Fruit fly (Drosophila melanogaster) S2 (cell line): ENCODE data around the gene CG3581.

Source experiments
- CG8478 ChIP-seq: fragments of >200 bp; optimal IDR thresholded peaks from 2 replicates; lab custom pipeline; 2018
- CTCF ChIP-seq, 2 experiments: fragments of >200 bp; optimal IDR thresholded peaks; 2 replicates each; lab custom pipeline; 2018

Gene CG3581

DNA sequence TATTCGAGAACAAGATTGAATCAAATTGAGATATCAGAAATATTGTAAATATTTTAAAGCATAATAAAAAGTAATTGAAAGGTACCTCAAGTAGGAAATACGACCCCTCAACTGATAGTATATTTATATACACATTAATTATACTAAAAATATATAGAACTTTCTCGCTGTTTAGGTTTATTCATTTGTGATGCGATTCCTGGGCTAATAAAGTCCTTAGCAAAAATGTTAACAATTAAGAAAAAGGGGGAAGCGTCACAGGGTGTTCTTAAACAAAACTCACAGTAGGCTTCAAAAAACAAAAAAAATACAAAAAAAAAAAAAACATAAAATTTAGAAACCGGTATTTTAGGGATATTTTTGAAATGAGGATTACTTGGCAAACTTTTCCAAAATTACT, 20.8 kb downstream of the CG3581 start, which contains the start of gene CG43203:
Gene CG43203, plus strand, starts transcription at position 301 of the 400 bp plus-strand sequence.
- TF ChIP-seq CG8478 (lab: Kevin White, UChicago) (no peak), CTCF (optimal IDR thresholded peaks at IDR 0.05; lab: Kevin White, UChicago) (no peak)

DNA sequence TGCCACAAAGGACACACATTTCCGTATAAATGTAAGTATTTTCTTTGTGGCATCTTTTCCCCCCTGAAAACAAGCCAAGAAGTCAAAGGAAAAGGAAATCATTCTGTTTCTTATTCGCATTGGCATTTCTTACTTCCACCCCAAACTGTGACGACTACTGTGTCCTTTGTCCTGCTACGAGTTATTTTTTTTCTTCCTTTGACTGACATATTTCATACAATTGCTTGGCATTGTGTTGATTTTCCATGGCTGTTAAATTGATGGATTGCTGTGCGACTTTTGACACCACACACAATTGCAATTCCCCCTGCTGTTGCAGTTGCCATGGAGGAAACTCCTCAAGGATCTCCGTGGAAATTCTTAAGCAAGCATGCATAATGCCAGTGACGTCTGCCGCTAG, 22.5 kb downstream of the CG3581 start:
- TF ChIP-seq CTCF (optimal IDR thresholded peaks at IDR 0.05; lab: Kevin White, UChicago) (no peak), CG8478 (lab: Kevin White, UChicago) (no peak)

dm6 chr3R:19350375-19350943, 24.1 kb downstream of the CG3581 start:
- TF ChIP-seq CTCF (optimal IDR thresholded peaks at IDR 0.05; lab: Kevin White, UChicago) (no peak), CG8478 (lab: Kevin White, UChicago) (no peak)

dm6 chr3R:19347678-19348077, 26.9 kb downstream of the CG3581 start:
- no peak for TF ChIP-seq CTCF (optimal IDR thresholded peaks at IDR 0.05; lab: Kevin White, UChicago)
- TF ChIP-seq CG8478 (lab: Kevin White, UChicago), result no peak

DNA sequence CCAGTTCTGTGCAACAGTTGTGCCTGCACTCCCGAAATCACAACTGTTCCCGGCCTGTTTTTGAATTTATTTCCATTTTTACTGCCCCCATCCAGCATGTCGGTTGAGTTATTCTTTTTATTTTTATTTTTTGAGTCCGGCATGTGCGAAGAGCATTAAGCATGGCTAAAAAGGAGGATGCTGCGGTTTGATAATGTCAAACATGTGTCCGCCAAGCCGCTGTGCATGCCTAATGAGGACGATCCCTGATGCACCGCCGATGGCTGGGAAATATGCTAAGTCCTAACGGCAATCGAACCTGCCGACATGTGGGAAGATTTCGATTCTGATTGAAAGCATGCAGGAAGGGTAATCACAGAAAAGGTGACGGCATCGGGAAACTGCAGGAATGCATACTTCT, 28.1 kb downstream of the CG3581 start:
- TF ChIP-seq CTCF (optimal IDR thresholded peaks at IDR 0.05; lab: Kevin White, UChicago), result no peak
- no peak for TF ChIP-seq CG8478 (lab: Kevin White, UChicago)

DNA sequence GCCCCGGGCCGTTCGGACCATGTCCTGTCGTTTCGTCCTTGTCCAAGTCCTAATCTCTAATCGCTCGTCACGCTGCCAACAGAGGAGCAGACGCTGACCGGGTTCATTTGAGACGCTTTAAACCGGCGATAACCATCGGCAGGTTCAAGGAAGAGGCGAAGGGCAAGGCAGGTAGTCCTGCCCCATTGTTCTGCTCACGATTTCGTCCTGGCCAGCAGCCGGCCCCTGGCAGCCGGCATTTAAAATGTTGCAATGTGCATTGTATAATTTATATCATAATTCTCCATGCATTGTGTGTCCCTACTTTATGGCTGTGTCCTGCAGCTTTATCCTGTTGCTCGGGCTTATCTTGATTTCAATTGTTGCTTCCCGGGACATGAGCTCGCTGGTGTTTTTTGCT, 29.4 kb downstream of the CG3581 start:
- TF ChIP-seq CTCF (optimal IDR thresholded peaks at IDR 0.05; lab: Kevin White, UChicago), result no peak
- TF ChIP-seq CG8478 (lab: Kevin White, UChicago), result no peak

dm6 chr3R:19343534-19344325, 30.9 kb downstream of the CG3581 start:
- no peak for TF ChIP-seq CTCF (optimal IDR thresholded peaks at IDR 0.05; lab: Kevin White, UChicago)
- TF ChIP-seq CG8478 (lab: Kevin White, UChicago), result no peak

dm6 chr3R:19341779-19342178, 32.8 kb downstream of the CG3581 start:
- TF ChIP-seq CTCF (optimal IDR thresholded peaks at IDR 0.05; lab: Kevin White, UChicago) (no peak), CG8478 (lab: Kevin White, UChicago) (no peak)

- TF ChIP-seq CTCF (optimal IDR thresholded peaks at IDR 0.05; lab: Kevin White, UChicago) (no peak), CG8478 (lab: Kevin White, UChicago) (no peak)
Measured at dm6 chr3R:19340312-19341079, 34.1 kb downstream of the CG3581 start.

DNA sequence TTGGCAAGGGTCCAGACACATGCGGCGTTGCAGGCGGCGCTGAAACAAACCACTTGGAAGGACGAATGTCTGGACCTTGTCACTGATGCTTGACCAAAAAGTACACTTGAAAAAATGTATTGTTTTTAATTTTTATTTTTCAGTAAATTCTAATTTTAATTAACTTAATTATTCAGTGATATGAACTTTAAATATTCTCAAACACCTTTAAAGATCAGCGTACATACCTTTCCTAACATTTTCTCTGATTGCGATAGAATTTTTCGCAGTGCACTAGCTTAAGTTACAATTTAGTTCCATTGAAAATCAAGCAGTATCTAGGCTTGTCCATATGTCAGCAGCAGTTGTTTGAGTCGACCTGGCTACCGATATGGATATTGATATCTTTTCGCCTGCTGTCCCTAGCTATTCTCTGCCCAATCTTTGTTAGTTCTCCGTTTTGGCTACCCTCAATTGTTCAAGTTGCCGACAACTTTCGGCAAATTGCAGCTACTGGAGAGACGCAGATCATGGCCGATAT, 35.3 kb downstream of the CG3581 start:
- TF ChIP-seq CTCF (optimal IDR thresholded peaks at IDR 0.05; lab: Kevin White, UChicago) (no peak), CG8478 (lab: Kevin White, UChicago) (no peak)

DNA sequence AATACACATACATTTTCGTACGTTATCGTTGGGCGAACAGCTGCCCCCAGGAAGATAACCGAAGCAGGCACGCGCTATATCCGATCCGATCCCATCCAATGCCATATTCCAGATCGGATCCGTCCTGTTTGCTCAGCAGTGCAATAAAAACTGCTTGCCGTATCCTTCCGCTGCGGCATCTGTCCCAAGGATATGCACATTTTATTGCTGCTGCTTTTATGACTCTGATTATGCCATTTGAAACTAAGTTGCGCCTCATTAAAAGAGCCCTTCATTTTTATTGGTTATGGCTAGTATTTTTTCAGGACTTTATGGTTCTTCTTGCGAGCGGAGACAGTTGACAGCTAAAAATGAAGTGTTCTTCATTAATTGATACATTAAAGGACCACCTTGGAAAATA, 39.1 kb downstream of the CG3581 start:
- TF ChIP-seq CG8478 (lab: Kevin White, UChicago) (no peak), CTCF (optimal IDR thresholded peaks at IDR 0.05; lab: Kevin White, UChicago) (no peak)

DNA sequence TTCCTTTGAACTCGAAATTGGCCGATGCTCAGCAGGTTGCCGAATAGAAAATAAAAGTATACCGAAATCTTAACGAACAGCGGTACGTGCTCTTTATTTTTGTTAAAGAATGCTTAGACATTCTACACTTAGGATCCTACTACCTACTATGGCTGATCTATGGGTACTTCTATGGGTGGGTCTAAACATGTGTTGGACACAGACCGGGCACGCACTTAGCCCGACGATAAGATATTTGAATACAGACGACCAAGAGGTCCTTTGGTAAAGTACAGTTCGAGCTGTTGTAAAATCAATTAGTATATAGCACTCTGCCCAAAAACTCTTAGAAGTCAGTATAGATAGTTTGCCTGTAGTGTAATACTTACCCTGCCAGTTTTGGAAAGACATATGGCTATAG, 42.0 kb downstream of the CG3581 start:
- TF ChIP-seq CG8478 (lab: Kevin White, UChicago) (no peak), CTCF (optimal IDR thresholded peaks at IDR 0.05; lab: Kevin White, UChicago) (no peak)

- no peak for TF ChIP-seq CTCF (optimal IDR thresholded peaks at IDR 0.05; lab: Kevin White, UChicago)
- no peak for TF ChIP-seq CG8478 (lab: Kevin White, UChicago)
Measured at dm6 chr3R:19332052-19332451, 42.5 kb downstream of the CG3581 start.

dm6 chr3R:19328716-19329115, 45.9 kb downstream of the CG3581 start:
- TF ChIP-seq CG8478 (lab: Kevin White, UChicago) (no peak), CTCF (optimal IDR thresholded peaks at IDR 0.05; lab: Kevin White, UChicago) (no peak)
